Fruit fly (Drosophila melanogaster): ENCODE measurements around the gene Tsp29Fa.

Gene Tsp29Fa

DNA sequence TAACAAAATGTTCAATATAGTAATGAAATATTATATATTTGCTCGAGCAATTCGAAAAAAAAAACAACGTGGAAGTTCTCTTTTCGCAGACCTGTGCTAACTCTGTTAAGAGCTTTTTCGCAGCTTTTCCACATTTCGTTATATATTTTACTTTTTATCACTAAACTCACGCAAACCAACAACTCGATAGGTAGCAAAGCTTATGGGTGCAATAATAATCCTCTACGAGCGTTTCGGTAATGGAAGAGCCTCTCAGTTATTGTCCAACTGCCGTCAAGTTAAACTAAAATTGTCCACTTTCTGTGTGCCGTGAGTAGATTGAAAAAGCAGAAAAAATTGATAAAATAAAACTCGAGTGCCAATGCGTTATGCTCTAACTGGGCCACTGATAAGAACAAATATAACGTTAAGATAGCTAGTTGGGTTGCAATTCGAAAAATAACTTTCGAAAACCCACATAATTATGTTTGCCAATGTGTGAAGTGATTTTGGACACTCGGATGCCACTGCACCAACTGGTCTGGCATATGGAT, at the start of gene Tsp29Fa:
Gene Tsp29Fa, plus strand, starts transcription at position 253 of the 533 bp plus-strand sequence.
- TF ChIP-seq usp (GFP tag; optimal IDR thresholded peaks at IDR 0.05) (no peak), jim (GFP tag; optimal IDR thresholded peaks at IDR 0.05) (no peak), pan (optimal IDR thresholded peaks at IDR 0.05) (no peak), tai (GFP tag; optimal IDR thresholded peaks at IDR 0.05) (no peak), dl (GFP tag; optimal IDR thresholded peaks at IDR 0.05; ENCODE audit: insufficient read depth in 1 of 2, partially characterized antibody in 2 of 2) (no peak), dmrt93B (GFP tag; optimal IDR thresholded peaks at IDR 0.05) (no peak), CrebA (GFP tag; optimal IDR thresholded peaks at IDR 0.05; ENCODE audit: borderline replicate concordance) (no peak), ey (GFP tag; optimal IDR thresholded peaks at IDR 0.05) (no peak), CG9705 (GFP tag; optimal IDR thresholded peaks at IDR 0.05) (no peak), woc (GFP tag; optimal IDR thresholded peaks at IDR 0.05) (no peak), fru (GFP tag; optimal IDR thresholded peaks at IDR 0.05) (no peak), Dfd (GFP tag; optimal IDR thresholded peaks at IDR 0.05) (no peak), Hr83 (GFP tag; optimal IDR thresholded peaks at IDR 0.05; ENCODE audit: poor library complexity, severe bottlenecking) (no peak), dsf (GFP tag; optimal IDR thresholded peaks at IDR 0.05; ENCODE audit: borderline replicate concordance) (no peak)

DNA sequence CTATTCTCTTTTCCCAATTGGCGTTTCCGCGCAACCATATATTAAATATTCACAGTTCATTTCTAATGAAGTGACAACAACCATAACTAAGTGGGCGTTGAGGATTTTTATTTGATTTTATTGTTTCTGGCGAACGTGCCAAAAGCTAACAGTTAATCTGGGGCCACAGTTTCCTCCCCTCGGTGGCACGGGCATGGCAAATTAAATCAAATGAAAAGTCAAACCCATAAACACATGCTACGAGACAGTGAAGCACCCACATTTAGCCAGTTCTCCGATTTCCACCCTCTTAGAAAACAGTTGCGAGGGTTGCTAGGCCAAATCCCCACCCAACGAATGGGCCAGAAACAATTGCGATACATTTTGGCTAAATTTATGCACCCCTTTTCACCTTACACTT, 49.7 kb upstream of the Tsp29Fa start:
- TF ChIP-seq Rel (GFP tag; optimal IDR thresholded peaks at IDR 0.05) (no peak), Rel (tag; optimal IDR thresholded peaks at IDR 0.05) (no peak), Jra (GFP tag; optimal IDR thresholded peaks at IDR 0.05) (no peak), Dfd (GFP tag; optimal IDR thresholded peaks at IDR 0.05) (no peak), woc (GFP tag; optimal IDR thresholded peaks at IDR 0.05) (no peak), foxo (GFP tag; optimal IDR thresholded peaks at IDR 0.05) (no peak), N (GFP tag; optimal IDR thresholded peaks at IDR 0.05) (no peak), CG9705 (GFP tag; optimal IDR thresholded peaks at IDR 0.05) (no peak), Hr78 (GFP tag; optimal IDR thresholded peaks at IDR 0.05) (no peak), dmrt93B (GFP tag; optimal IDR thresholded peaks at IDR 0.05) (no peak), tai (GFP tag; optimal IDR thresholded peaks at IDR 0.05) (no peak), usp (GFP tag; optimal IDR thresholded peaks at IDR 0.05) (no peak), sage (GFP tag; optimal IDR thresholded peaks at IDR 0.05) (no peak), dsf (GFP tag; optimal IDR thresholded peaks at IDR 0.05; ENCODE audit: borderline replicate concordance) (no peak), jim (GFP tag; optimal IDR thresholded peaks at IDR 0.05) (no peak), brk (GFP tag; optimal IDR thresholded peaks at IDR 0.05) (no peak)

DNA sequence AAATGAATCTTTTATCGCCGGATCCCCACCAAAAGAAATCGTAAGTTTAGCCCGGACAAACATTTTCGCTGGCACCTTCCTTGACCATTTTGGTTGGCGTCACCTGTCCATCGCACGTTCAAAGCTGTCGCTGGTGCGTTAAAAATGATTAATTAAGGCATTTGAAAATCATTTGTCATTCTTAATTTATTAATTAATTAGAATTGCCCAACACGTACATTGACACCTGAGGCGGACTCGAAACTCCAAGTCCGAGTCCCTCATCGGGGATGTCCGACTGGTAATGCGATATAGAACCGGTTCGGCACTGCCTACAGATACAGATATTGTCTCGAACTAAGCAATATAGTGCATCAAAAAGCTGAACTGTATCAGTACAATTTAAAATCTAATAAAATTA, 45.6 kb upstream of the Tsp29Fa start:
- TF ChIP-seq Rel (GFP tag; optimal IDR thresholded peaks at IDR 0.05): no peak
- TF ChIP-seq Rel (tag; optimal IDR thresholded peaks at IDR 0.05): peak; percentile 16
- TF ChIP-seq jim (GFP tag; optimal IDR thresholded peaks at IDR 0.05): no peak

DNA sequence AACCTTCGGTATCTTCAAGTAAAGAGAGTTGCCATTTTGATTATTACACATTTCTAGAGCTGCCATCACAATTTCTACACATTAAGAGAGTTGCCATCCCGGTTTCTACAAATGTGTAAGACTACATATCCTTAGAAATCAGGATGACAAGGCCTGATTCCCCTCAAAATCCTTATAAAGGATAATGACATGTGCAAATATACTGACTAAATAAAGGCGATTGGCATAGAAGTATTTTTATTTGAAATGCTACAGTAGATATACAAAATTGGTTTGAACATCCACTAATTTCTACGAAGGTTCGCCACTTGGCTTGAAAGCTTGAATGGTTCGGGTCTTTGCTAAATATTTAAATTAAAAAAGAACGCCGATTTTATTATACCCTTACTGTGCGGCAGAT, 45.0 kb upstream of the Tsp29Fa start:
- TF ChIP-seq dmrt93B (GFP tag; optimal IDR thresholded peaks at IDR 0.05) (no peak), sage (GFP tag; optimal IDR thresholded peaks at IDR 0.05) (no peak), Dif (GFP tag; optimal IDR thresholded peaks at IDR 0.05; ENCODE audit: partially characterized antibody) (no peak), psq (GFP tag; optimal IDR thresholded peaks at IDR 0.05) (no peak), CG32264 (GFP tag; optimal IDR thresholded peaks at IDR 0.05) (no peak), Sp1 (GFP tag; optimal IDR thresholded peaks at IDR 0.05) (no peak), Hnf4 (GFP tag; optimal IDR thresholded peaks at IDR 0.05) (no peak), Myc (optimal IDR thresholded peaks at IDR 0.05) (peak; percentile 86)

DNA sequence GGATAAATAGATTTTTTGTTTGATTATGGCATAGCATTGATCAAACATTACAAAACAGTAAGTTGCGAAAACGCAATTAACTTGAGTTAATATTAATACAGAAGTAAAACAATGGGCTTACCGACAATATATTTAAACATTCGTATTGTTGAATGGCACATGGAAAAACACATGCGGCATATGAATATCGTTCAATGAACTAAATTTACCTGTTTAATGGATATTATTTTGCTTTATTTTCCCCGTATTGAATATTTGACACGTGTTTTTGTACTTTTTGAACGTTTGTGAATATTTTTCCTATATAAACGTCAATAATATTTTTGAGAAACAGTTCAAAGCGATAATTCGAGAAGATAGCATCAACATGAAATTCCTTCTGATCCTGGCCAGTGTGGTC, 42.6 kb upstream of the Tsp29Fa start, which contains the start of gene CG42713:
Gene CG42713, plus strand, starts transcription at position 301 of the 400 bp plus-strand sequence.
- no peak for TF ChIP-seq usp (GFP tag; optimal IDR thresholded peaks at IDR 0.05)
- no peak for TF ChIP-seq CG32264 (GFP tag; optimal IDR thresholded peaks at IDR 0.05)
- TF ChIP-seq N (GFP tag; optimal IDR thresholded peaks at IDR 0.05): no peak
- no peak for TF ChIP-seq br (GFP tag; optimal IDR thresholded peaks at IDR 0.05)
- no peak for TF ChIP-seq lola (GFP tag; optimal IDR thresholded peaks at IDR 0.05)

DNA sequence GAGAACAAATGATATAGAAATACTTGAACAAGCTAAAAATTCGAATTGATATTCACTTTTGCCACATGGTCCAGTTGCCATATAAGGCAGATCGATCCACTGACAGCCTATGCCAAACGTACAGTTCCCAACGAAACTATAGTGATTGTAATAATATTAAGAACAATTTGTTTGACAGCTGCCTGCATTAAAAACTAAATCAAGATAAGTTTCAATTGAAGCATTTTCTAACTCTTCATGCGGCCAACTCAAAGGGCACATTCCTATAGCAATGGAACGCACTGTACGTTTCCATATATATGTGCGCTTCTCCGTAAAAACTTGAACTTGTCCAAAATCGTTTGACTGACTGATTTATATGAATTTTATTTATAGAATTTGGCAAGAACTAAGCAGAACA, 39.5 kb upstream of the Tsp29Fa start:
- no peak for TF ChIP-seq CG9705 (GFP tag; optimal IDR thresholded peaks at IDR 0.05)
- TF ChIP-seq Vsx2 (GFP tag; optimal IDR thresholded peaks at IDR 0.05; ENCODE audit: partially characterized antibody): no peak
- no peak for TF ChIP-seq Hr83 (GFP tag; optimal IDR thresholded peaks at IDR 0.05; ENCODE audit: poor library complexity, severe bottlenecking)
- no peak for TF ChIP-seq tai (GFP tag; optimal IDR thresholded peaks at IDR 0.05)
- TF ChIP-seq dsf (GFP tag; optimal IDR thresholded peaks at IDR 0.05; ENCODE audit: borderline replicate concordance): no peak
- TF ChIP-seq Abd-B (GFP tag; optimal IDR thresholded peaks at IDR 0.05): no peak
- TF ChIP-seq brk (GFP tag; optimal IDR thresholded peaks at IDR 0.05): no peak
- peak; percentile 22 for TF ChIP-seq h (GFP tag; optimal IDR thresholded peaks at IDR 0.05)
- no peak for TF ChIP-seq rgr (GFP tag; optimal IDR thresholded peaks at IDR 0.05)
- peak; percentile 20 for TF ChIP-seq HLH106 (tag; optimal IDR thresholded peaks at IDR 0.05)
- no peak for TF ChIP-seq pan (optimal IDR thresholded peaks at IDR 0.05)
- TF ChIP-seq br (GFP tag; optimal IDR thresholded peaks at IDR 0.05): no peak
- peak in 1 of 2 experiments; percentile 24 for TF ChIP-seq foxo (GFP tag; optimal IDR thresholded peaks at IDR 0.05)
- TF ChIP-seq Dfd (GFP tag; optimal IDR thresholded peaks at IDR 0.05): no peak
- no peak for TF ChIP-seq Rel (GFP tag; optimal IDR thresholded peaks at IDR 0.05)
- no peak for TF ChIP-seq Rel (tag; optimal IDR thresholded peaks at IDR 0.05)
- no peak for TF ChIP-seq Jra (GFP tag; optimal IDR thresholded peaks at IDR 0.05)
- TF ChIP-seq psq (GFP tag; optimal IDR thresholded peaks at IDR 0.05): no peak
- TF ChIP-seq Hr78 (GFP tag; optimal IDR thresholded peaks at IDR 0.05): no peak
- no peak for TF ChIP-seq N (GFP tag; optimal IDR thresholded peaks at IDR 0.05)
- no peak for TF ChIP-seq Sp1 (GFP tag; optimal IDR thresholded peaks at IDR 0.05)
- no peak for TF ChIP-seq Hnf4 (GFP tag; optimal IDR thresholded peaks at IDR 0.05)
- no peak for TF ChIP-seq fru (GFP tag; optimal IDR thresholded peaks at IDR 0.05)
- TF ChIP-seq woc (GFP tag; optimal IDR thresholded peaks at IDR 0.05): no peak
